Worm (Caenorhabditis elegans) whole organism, L2 larva: ENCODE data around the gene C44B11.4.

Source experiments
- C34F6.9 ChIP-seq: fragments of 150-350 bp; optimal IDR thresholded peaks from 2 replicates; lab custom pipeline; 2014; ENCODE audit warnings: missing biosample characterization, missing genetic modification characterization
- F13H6.1 ChIP-seq: sonication (generic microtip); optimal IDR thresholded peaks from 2 replicates; lab custom pipeline; 2016; ENCODE audit warnings: missing genetic modification characterization, missing compliant biosample characterization
- R02D3.7 ChIP-seq: fragments of 150-350 bp; optimal IDR thresholded peaks from 2 replicates; lab custom pipeline; 2014; ENCODE audit warnings: missing biosample characterization, missing genetic modification characterization
- Y55F3AM.14 ChIP-seq: fragments of 200-800 bp; sonication (Bioruptor generic); optimal IDR thresholded peaks from 2 replicates; lab custom pipeline; 2018; ENCODE audit warnings: mild to moderate bottlenecking, missing genetic modification characterization, missing compliant biosample characterization
- alr-1 ChIP-seq: fragments of 150-350 bp; optimal IDR thresholded peaks from 2 replicates; lab custom pipeline; 2014; ENCODE audit warnings: missing biosample characterization, missing genetic modification characterization
- aly-2 ChIP-seq: fragments of 150-350 bp; optimal IDR thresholded peaks from 2 replicates; lab custom pipeline; 2014; ENCODE audit warnings: missing biosample characterization, missing genetic modification characterization
- ama-1 ChIP-seq: fragments of 150-350 bp; optimal IDR thresholded peaks from 2 replicates; lab custom pipeline; 2018; ENCODE audit warnings: inconsistent platforms
- ceh-16 ChIP-seq: fragments of 150-350 bp; optimal IDR thresholded peaks from 2 replicates; lab custom pipeline; 2014; ENCODE audit warnings: missing biosample characterization, missing genetic modification characterization
- crh-2 ChIP-seq: sonication (generic microtip); optimal IDR thresholded peaks from 2 replicates; lab custom pipeline; 2017; ENCODE audit warnings: missing biosample characterization, missing genetic modification characterization
- dmd-4 ChIP-seq: sonication (generic microtip); optimal IDR thresholded peaks from 2 replicates; lab custom pipeline; 2017; ENCODE audit warnings: missing biosample characterization, missing genetic modification characterization
- elt-1 ChIP-seq: fragments of 150-350 bp; optimal IDR thresholded peaks from 2 replicates; lab custom pipeline; 2014; ENCODE audit warnings: missing biosample characterization, missing genetic modification characterization
- elt-3 ChIP-seq: sonication (generic microtip); optimal IDR thresholded peaks from 2 replicates; lab custom pipeline; 2017; ENCODE audit warnings: missing biosample characterization, missing genetic modification characterization
- fos-1 ChIP-seq: fragments of 150-350 bp; optimal IDR thresholded peaks from 2 replicates; lab custom pipeline; 2014; ENCODE audit warnings: missing biosample characterization, missing genetic modification characterization
- lin-11 ChIP-seq: fragments of 150-350 bp; sonication (generic microtip); optimal IDR thresholded peaks from 2 replicates; lab custom pipeline; 2014; ENCODE audit warnings: missing biosample characterization, missing genetic modification characterization, inconsistent platforms, mixed read lengths
- lin-13 ChIP-seq: fragments of 150-350 bp; optimal IDR thresholded peaks from 2 replicates; lab custom pipeline; 2014; ENCODE audit warnings: missing biosample characterization, missing genetic modification reagents, missing genetic modification characterization
- lsy-2 ChIP-seq, 2 experiments: fragments of 150-350 bp in 1 of 2; sonication (generic microtip) in 1 of 2; optimal IDR thresholded peaks; 2 replicates each; lab custom pipeline; 2014 to 2017; ENCODE audit warnings: missing biosample characterization in 2 of 2, missing genetic modification characterization in 2 of 2
- mab-5 ChIP-seq: fragments of 150-350 bp; optimal IDR thresholded peaks from 2 replicates; lab custom pipeline; 2014; ENCODE audit warnings: missing biosample characterization, missing genetic modification characterization
- mdl-1 ChIP-seq, 2 experiments: fragments of 150-350 bp in 1 of 2; sonication (generic microtip) in 1 of 2; optimal IDR thresholded peaks; 2 replicates each; lab custom pipeline; 2017; ENCODE audit warnings: missing biosample characterization in 2 of 2, missing genetic modification characterization in 2 of 2
- nhr-11 ChIP-seq: fragments of 150-350 bp; optimal IDR thresholded peaks from 2 replicates; lab custom pipeline; 2014; ENCODE audit warnings: missing biosample characterization, missing genetic modification characterization
- nhr-12 ChIP-seq: fragments of 150-350 bp; optimal IDR thresholded peaks from 2 replicates; lab custom pipeline; 2014; ENCODE audit warnings: missing biosample characterization, missing genetic modification characterization
- nhr-129 ChIP-seq: fragments of 150-350 bp; optimal IDR thresholded peaks from 2 replicates; lab custom pipeline; 2014; ENCODE audit warnings: missing biosample characterization, missing genetic modification characterization
- nhr-21 ChIP-seq: fragments of 150-350 bp; optimal IDR thresholded peaks from 2 replicates; lab custom pipeline; 2014; ENCODE audit warnings: missing biosample characterization, missing genetic modification characterization
- nhr-23 ChIP-seq: fragments of 150-350 bp; optimal IDR thresholded peaks from 2 replicates; lab custom pipeline; 2014; ENCODE audit warnings: missing biosample characterization, missing genetic modification reagents, missing genetic modification characterization
- nhr-237 ChIP-seq: fragments of 150-350 bp; optimal IDR thresholded peaks from 2 replicates; lab custom pipeline; 2014; ENCODE audit warnings: missing biosample characterization, missing genetic modification characterization
- nhr-25 ChIP-seq: fragments of 150-350 bp; sonication (generic microtip); optimal IDR thresholded peaks from 3 replicates; lab custom pipeline; 2014; ENCODE audit warnings: missing biosample characterization, missing genetic modification characterization
- nhr-6 ChIP-seq: fragments of 150-350 bp; optimal IDR thresholded peaks from 2 replicates; lab custom pipeline; 2014; ENCODE audit warnings: missing biosample characterization, missing genetic modification characterization
- nhr-77 ChIP-seq: fragments of 150-350 bp; optimal IDR thresholded peaks from 2 replicates; lab custom pipeline; 2014; ENCODE audit warnings: missing biosample characterization, missing genetic modification characterization
- sem-4 ChIP-seq: fragments of 150-350 bp; optimal IDR thresholded peaks from 2 replicates; lab custom pipeline; 2014; ENCODE audit warnings: missing biosample characterization, missing genetic modification reagents, missing genetic modification characterization
- skn-1 ChIP-seq: sonication (generic microtip); optimal IDR thresholded peaks from 2 replicates; lab custom pipeline; 2017; ENCODE audit warnings: missing biosample characterization, missing genetic modification characterization
- sma-9 ChIP-seq, 2 experiments: fragments of 150-350 bp in 1 of 2; sonication (generic microtip) in 1 of 2; optimal IDR thresholded peaks; 2 replicates each; lab custom pipeline; 2014 to 2016; ENCODE audit warnings: missing genetic modification characterization in 2 of 2, mild to moderate bottlenecking in 1 of 2, missing biosample characterization in 1 of 2, missing compliant biosample characterization in 1 of 2, missing genetic modification reagents in 1 of 2, moderate library complexity in 1 of 2
- snpc-4 ChIP-seq: fragments of 150-350 bp; optimal IDR thresholded peaks from 2 replicates; lab custom pipeline; 2014; ENCODE audit warnings: missing biosample characterization, missing genetic modification characterization
- unc-39 ChIP-seq: fragments of 150-350 bp; optimal IDR thresholded peaks from 2 replicates; lab custom pipeline; 2014; ENCODE audit warnings: missing biosample characterization, missing genetic modification characterization
- unc-55 ChIP-seq: fragments of 150-350 bp; sonication (generic microtip); optimal IDR thresholded peaks from 3 replicates; lab custom pipeline; 2014; ENCODE audit warnings: missing biosample characterization, missing genetic modification reagents, missing genetic modification characterization
- unc-62 ChIP-seq: fragments of 150-350 bp; optimal IDR thresholded peaks from 2 replicates; lab custom pipeline; 2014; ENCODE audit warnings: missing biosample characterization, missing genetic modification reagents, missing genetic modification characterization
- zag-1 ChIP-seq: fragments of 150-350 bp; optimal IDR thresholded peaks from 2 replicates; lab custom pipeline; 2014; ENCODE audit warnings: missing biosample characterization, missing genetic modification characterization
- ztf-11 ChIP-seq: sonication (generic microtip); optimal IDR thresholded peaks from 2 replicates; lab custom pipeline; 2017; ENCODE audit warnings: missing biosample characterization, missing genetic modification characterization
- ztf-4 ChIP-seq: fragments of 150-350 bp; optimal IDR thresholded peaks from 2 replicates; lab custom pipeline; 2014; ENCODE audit warnings: missing biosample characterization, missing genetic modification characterization

The C44B11.4 gene

DNA sequence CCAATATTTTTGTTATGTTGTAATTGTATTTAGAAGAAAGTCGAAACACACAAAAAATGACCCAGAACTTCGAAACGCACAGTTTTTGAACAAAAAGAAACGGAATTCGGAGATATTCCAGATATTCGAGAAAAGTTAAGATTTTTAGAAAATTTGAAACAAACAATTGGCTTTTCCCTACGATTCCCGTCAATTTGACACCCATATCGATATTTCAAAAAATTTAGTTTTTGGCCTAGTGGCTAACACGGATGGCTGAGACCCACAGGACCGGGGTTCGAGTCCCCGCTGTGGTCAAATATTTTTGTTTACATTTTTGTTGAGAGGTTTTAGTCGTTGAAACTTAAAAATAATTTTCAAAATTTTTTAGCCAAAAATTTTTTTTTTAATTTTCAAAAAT is 38.3 kb downstream of the C44B11.4 start:
- TF ChIP-seq crh-2 (tag; lab: Kevin White, UChicago) (no peak), unc-55 (GFP tag; lab: Kevin White, UChicago) (no peak), nhr-12 (tag; lab: Kevin White, UChicago) (no peak), skn-1 (tag; lab: Kevin White, UChicago) (no peak), lin-11 (tag; lab: Kevin White, UChicago) (no peak), Y55F3AM.14 (GFP tag; lab: Kevin White, UChicago) (no peak), nhr-77 (no peak), nhr-6 (tag; lab: Kevin White, UChicago) (no peak), mab-5 (no peak)

DNA sequence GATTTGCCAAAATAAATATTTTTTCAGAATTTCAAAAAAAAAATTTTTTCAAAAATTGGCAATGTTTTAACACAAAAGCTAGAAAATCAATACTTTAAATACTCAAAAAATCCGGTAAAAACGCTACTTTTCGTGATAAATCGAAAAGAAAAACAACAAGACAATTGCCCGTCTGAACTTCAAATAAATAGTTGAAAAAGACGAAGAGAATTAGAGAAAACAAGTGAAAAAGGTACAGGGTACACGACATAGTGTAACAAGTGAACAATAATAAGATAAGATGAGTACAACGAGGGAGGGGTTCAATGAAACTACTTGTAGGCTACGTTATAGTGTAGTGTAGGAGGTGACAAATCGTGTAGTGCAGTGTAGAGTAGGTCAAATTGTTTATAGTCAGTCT is 39.0 kb downstream of the C44B11.4 start:
- TF ChIP-seq nhr-129 (peak; percentile 24), crh-2 (tag; lab: Kevin White, UChicago) (no peak), nhr-23 (tag; lab: Kevin White, UChicago) (no peak), nhr-6 (tag; lab: Kevin White, UChicago) (no peak), lin-11 (tag; lab: Kevin White, UChicago) (no peak), nhr-25 (tag; lab: Kevin White, UChicago) (peak; percentile 10), ama-1 (lab: Kevin White, UChicago) (no peak), ztf-4 (tag; lab: Kevin White, UChicago) (no peak), sem-4 (no peak), sma-9 (GFP tag; optimal IDR thresholded peaks at IDR 0.05; lab: Kevin White, UChicago) (peak; percentile 41), sma-9 (tag; optimal IDR thresholded peaks at IDR 0.05; lab: Kevin White, UChicago) (no peak)

DNA sequence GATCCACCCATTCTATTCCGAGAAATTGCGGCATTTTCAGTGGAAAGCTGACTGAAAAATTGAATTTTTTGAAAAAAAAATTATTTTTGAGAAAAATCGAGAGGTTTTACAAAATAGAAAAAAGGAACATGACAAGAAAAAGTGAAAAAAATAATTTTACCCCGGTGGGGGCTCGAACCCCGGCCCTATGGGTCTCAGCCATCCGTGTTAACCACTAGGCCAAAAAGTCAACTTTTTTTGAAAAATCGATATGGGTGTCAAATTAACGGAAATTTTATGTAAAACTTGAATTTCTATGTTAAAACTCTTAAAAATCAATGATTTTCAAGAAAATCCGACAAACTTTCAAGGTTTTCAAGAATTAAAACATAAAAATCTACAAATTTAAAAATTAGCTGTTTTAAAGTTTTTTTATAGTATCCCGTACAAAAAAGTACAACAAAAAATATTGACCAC is 39.6 kb downstream of the C44B11.4 start, which contains the start of gene Y53G8B.2:
Gene Y53G8B.2, minus strand, starts transcription at position 51 of the 456 bp plus-strand sequence.
- no peak for TF ChIP-seq C34F6.9 (tag; lab: Kevin White, UChicago)
- no peak for TF ChIP-seq R02D3.7 (tag; lab: Kevin White, UChicago)
- TF ChIP-seq elt-3 (tag; lab: Kevin White, UChicago) = no peak
- no peak for TF ChIP-seq sem-4
- no peak for TF ChIP-seq nhr-77
- no peak for TF ChIP-seq nhr-237 (tag; lab: Kevin White, UChicago)
- TF ChIP-seq zag-1 (tag; lab: Kevin White, UChicago) = no peak
- TF ChIP-seq mab-5 = no peak
- TF ChIP-seq nhr-21 (tag; lab: Kevin White, UChicago) = no peak
- no peak for TF ChIP-seq unc-55 (GFP tag; lab: Kevin White, UChicago)
- no peak for TF ChIP-seq lsy-2 (tag; optimal IDR thresholded peaks at IDR 0.05; lab: Kevin White, UChicago)
- no peak for TF ChIP-seq lin-13 (GFP tag; lab: Kevin White, UChicago)
- no peak for TF ChIP-seq ceh-16 (tag; lab: Kevin White, UChicago)

DNA sequence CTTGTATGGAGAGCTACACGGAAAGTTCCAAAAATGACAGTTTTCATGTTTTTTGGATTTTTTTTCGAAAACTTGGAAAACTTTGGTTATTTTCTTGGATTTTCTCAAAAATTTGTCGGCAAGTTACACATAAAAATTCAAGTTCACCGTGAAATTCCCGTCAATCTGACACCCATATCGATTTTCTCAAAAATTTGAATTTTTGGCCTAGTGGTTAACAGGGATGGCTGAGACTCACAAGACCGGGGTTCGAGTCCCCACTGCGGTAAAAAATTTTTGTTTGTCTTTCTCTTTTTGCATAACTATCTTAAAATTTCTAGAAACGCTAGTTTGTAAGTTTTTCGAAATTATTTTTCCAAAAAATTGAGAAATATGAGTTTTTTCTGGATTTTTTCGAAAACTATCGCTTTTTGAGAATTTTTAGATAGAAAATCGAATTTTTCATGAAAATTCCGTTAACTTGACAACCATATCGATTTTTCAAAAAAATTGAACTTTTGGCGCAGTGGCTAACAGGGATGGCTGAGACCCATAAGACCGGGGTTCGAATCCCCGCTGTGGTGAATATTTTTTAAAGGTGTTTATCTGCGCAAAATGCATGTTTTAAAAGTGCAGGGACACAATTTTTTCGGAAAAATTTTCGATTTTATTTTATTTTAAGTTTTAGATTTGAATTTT is 42.8 kb downstream of the C44B11.4 start:
- TF ChIP-seq dmd-4 (tag; lab: Kevin White, UChicago) (no peak), fos-1 (no peak), unc-39 (no peak), nhr-21 (tag; lab: Kevin White, UChicago) (no peak), zag-1 (tag; lab: Kevin White, UChicago) (no peak), Y55F3AM.14 (GFP tag; lab: Kevin White, UChicago) (no peak), nhr-23 (tag; lab: Kevin White, UChicago) (no peak), F13H6.1 (tag; lab: Kevin White, UChicago) (no peak), nhr-129 (no peak), aly-2 (tag; lab: Kevin White, UChicago) (no peak), snpc-4 (tag; lab: Kevin White, UChicago) (no peak), lin-11 (tag; lab: Kevin White, UChicago) (no peak)

DNA sequence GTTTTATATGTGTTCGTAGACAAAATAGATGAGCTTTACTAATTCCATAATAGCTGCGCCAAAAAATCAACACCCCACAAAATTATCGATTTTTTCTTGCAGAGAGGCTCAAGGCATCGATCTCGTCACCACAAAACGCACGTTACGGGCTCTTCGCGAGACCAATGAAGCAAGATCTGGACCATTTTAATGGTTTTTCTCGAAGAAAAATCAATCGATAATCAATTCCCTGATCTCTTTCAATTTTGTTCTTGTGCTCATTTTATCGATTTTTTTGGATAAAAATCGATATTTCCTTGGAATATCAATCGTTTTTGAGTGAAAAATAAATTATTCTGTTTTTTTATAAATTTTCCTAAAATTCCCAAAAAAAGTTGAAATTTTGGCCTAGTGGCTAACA is 43.4 kb downstream of the C44B11.4 start:
- TF ChIP-seq mdl-1 (tag; optimal IDR thresholded peaks at IDR 0.05; lab: Kevin White, UChicago) = no peak
- TF ChIP-seq sem-4 = no peak
- TF ChIP-seq elt-1 (tag; lab: Kevin White, UChicago) = no peak
- no peak for TF ChIP-seq alr-1
- no peak for TF ChIP-seq nhr-77
- TF ChIP-seq nhr-129 = no peak
- TF ChIP-seq mab-5 = no peak
- TF ChIP-seq lsy-2 (tag; optimal IDR thresholded peaks at IDR 0.05; lab: Kevin White, UChicago) = no peak
- TF ChIP-seq nhr-11 (tag; lab: Kevin White, UChicago) = no peak
- TF ChIP-seq aly-2 (tag; lab: Kevin White, UChicago) = no peak
- TF ChIP-seq crh-2 (tag; lab: Kevin White, UChicago) = no peak
- TF ChIP-seq ztf-11 (tag; lab: Kevin White, UChicago) = no peak
- no peak for TF ChIP-seq nhr-21 (tag; lab: Kevin White, UChicago)
- TF ChIP-seq unc-62 = no peak
- TF ChIP-seq F13H6.1 (tag; lab: Kevin White, UChicago) = no peak
